Worm (Caenorhabditis elegans) whole organism, early embryonic: ENCODE results near the gene srv-16.

Experiments used
- B0310.2 ChIP-seq: sonication (generic microtip); optimal IDR thresholded peaks from 2 replicates; lab custom pipeline; 2016; ENCODE audit warnings: mild to moderate bottlenecking, missing genetic modification characterization, missing compliant biosample characterization
- F13C5.2 ChIP-seq: sonication (generic microtip); optimal IDR thresholded peaks from 2 replicates; lab custom pipeline; 2017; ENCODE audit warnings: mild to moderate bottlenecking, missing genetic modification characterization, inconsistent platforms, missing compliant biosample characterization
- aly-1 ChIP-seq: sonication (generic microtip); optimal IDR thresholded peaks from 2 replicates; lab custom pipeline; 2016; ENCODE audit warnings: missing genetic modification characterization, missing compliant biosample characterization
- ama-1 ChIP-seq: fragments of 150-350 bp; optimal IDR thresholded peaks from 2 replicates; lab custom pipeline; 2014
- ceh-13 ChIP-seq: fragments of 200-800 bp; sonication (Bioruptor generic); optimal IDR thresholded peaks from 2 replicates; lab custom pipeline; 2018; ENCODE audit warnings: mild to moderate bottlenecking, missing genetic modification characterization, missing compliant biosample characterization
- ceh-36 ChIP-seq: sonication (generic microtip); optimal IDR thresholded peaks from 2 replicates; lab custom pipeline; 2016; ENCODE audit warnings: missing genetic modification characterization, inconsistent platforms, missing compliant biosample characterization
- ets-7 ChIP-seq: sonication (generic microtip); optimal IDR thresholded peaks from 2 replicates; lab custom pipeline; 2016; ENCODE audit warnings: missing genotype, missing genetic modification characterization, missing compliant biosample characterization
- flt-1 ChIP-seq: fragments of 200-800 bp; sonication (Bioruptor generic); IDR thresholded peaks from 2 replicates; pipeline ENCODE4 v1.3.6; 2022; ENCODE audit warnings: missing genetic modification characterization, missing compliant biosample characterization
- hmbx-1 ChIP-seq: sonication (generic microtip); optimal IDR thresholded peaks from 2 replicates; lab custom pipeline; 2016; ENCODE audit warnings: mild to moderate bottlenecking, missing genetic modification characterization, missing compliant biosample characterization
- hmg-4 ChIP-seq: fragments of 200-800 bp; sonication (Bioruptor generic); optimal IDR thresholded peaks from 2 replicates; lab custom pipeline; 2018; ENCODE audit warnings: mild to moderate bottlenecking, missing genetic modification characterization, missing compliant biosample characterization
- hnd-1 ChIP-seq: sonication (generic microtip); optimal IDR thresholded peaks from 2 replicates; lab custom pipeline; 2016; ENCODE audit warnings: missing genetic modification characterization, missing compliant biosample characterization
- pes-1 ChIP-seq: fragments of 200-800 bp; sonication (Bioruptor generic); IDR thresholded peaks from 2 replicates; pipeline ENCODE4 v1.3.6; 2022; ENCODE audit warnings: missing genetic modification reagents, missing genetic modification characterization, missing compliant biosample characterization
- scrt-1 ChIP-seq: fragments of 200-800 bp; sonication (Bioruptor generic); IDR thresholded peaks from 2 replicates; pipeline ENCODE4 v1.3.6; 2022; ENCODE audit warnings: missing genetic modification characterization, missing compliant biosample characterization
- sea-1 ChIP-seq: fragments of 200-800 bp; sonication (Bioruptor generic); conservative IDR thresholded peaks from 2 replicates; pipeline ENCODE4 v1.3.6; 2022; ENCODE audit warnings: missing genetic modification characterization, missing compliant biosample characterization
- tbx-11 ChIP-seq: fragments of 200-800 bp; sonication (Bioruptor generic); IDR thresholded peaks from 2 replicates; pipeline ENCODE4 v1.3.6; 2022; ENCODE audit warnings: missing genetic modification characterization, missing compliant biosample characterization
- tbx-37 ChIP-seq: fragments of 200-800 bp; sonication (Bioruptor generic); conservative IDR thresholded peaks from 2 replicates; pipeline ENCODE4 v1.3.6; 2022; ENCODE audit warnings: missing genetic modification reagents, missing genetic modification characterization, missing compliant biosample characterization
- tra-4 ChIP-seq: sonication (generic microtip); optimal IDR thresholded peaks from 2 replicates; lab custom pipeline; 2017; ENCODE audit warnings: missing genetic modification characterization, missing compliant biosample characterization

The srv-16 gene

DNA sequence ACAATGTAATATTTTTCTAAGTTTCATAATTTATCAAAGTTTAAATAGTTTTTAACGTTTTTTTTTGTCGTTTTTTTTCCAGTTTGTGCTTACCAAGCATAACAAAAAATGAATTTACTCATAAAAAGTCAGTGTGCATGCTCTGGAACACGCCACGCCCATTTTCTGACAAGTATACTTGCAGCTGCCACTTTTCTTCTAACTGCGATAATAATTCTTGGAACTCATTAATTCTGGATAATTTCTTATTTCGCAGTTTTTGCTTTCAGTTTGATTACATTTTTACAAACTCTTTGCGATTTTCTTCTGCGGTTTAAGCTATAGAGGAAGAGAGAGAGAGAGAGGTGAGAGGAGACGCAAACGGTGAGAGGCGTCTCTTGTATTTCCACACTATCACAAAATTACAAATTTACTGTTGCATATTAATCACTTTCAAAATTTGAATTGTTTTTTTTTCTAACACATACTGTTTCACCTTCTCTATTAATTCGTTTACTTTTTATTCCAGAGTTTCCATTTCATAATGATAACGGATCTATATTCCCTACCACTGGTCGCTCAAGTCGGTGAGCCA is 27.6 kb downstream of the srv-16 start, which contains the start of gene srv-15:
Gene srv-15, plus strand, starts transcription at position 524 of the 574 bp plus-strand sequence.
- no peak for TF ChIP-seq flt-1 (GFP tag; lab: Robert Waterston, UW)
- no peak for TF ChIP-seq B0310.2 (tag; lab: Kevin White, UChicago)
- no peak for TF ChIP-seq tra-4 (tag; lab: Kevin White, UChicago)
- no peak for TF ChIP-seq scrt-1
- TF ChIP-seq hmbx-1: no peak
- no peak for TF ChIP-seq hnd-1 (tag; lab: Kevin White, UChicago)
- no peak for TF ChIP-seq sea-1 (GFP tag; lab: Robert Waterston, UW)
- no peak for TF ChIP-seq ceh-13 (GFP tag; lab: Kevin White, UChicago)
- no peak for TF ChIP-seq F13C5.2 (tag; lab: Kevin White, UChicago)
- no peak for TF ChIP-seq ceh-36 (tag; lab: Kevin White, UChicago)
- TF ChIP-seq hmg-4 (GFP tag; lab: Kevin White, UChicago): no peak
- TF ChIP-seq ets-7 (tag; lab: Kevin White, UChicago): no peak
- no peak for TF ChIP-seq aly-1
- no peak for TF ChIP-seq tbx-11 (GFP tag; lab: Robert Waterston, UW)

DNA sequence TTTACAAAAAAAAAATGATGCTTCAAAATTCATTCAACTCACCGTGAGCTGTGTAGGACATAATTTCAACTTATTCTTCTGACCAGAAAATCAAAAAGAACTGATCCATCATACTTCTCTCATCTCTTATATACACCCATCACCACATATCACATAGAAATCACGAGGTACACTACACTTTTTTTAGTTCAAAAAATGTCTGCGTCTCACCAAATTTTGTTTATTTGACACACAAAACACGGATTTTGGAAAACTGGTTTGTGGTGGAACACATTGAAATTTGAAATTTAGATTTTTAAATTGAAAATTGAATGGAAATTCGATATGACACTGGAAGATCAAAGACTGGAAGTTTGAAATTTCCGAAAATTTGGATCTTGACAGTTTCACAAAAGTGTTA is 32.6 kb downstream of the srv-16 start, which contains the start of gene Y105C5B.5:
Gene Y105C5B.5, minus strand, starts transcription at position 103 of the 400 bp plus-strand sequence.
- TF ChIP-seq ama-1 (no peak), ets-7 (tag; lab: Kevin White, UChicago) (no peak)

DNA sequence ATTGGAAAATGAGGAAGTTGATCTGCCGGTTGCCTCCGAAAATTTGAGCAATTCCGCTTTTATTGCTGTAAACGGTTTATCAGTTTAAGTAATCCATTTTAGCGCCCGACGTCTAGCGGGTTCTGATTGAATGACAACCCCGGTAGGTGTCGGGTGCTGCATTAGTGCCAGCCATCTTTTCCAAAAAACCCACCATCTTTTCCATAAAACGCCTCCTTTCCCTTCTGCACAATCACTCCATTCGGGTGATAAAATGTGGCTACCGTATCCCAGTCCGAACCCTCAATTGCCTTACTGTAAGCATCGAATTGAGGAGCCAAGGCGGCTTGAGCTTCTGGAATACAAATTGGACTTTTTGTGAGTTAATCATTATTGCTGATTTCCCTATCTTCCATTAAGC is 33.6 kb downstream of the srv-16 start:
- TF ChIP-seq ets-7 (tag; lab: Kevin White, UChicago) (no peak), scrt-1 (no peak), ama-1 (no peak), ceh-36 (tag; lab: Kevin White, UChicago) (no peak), tbx-37 (GFP tag; lab: Robert Waterston, UW) (no peak)

DNA sequence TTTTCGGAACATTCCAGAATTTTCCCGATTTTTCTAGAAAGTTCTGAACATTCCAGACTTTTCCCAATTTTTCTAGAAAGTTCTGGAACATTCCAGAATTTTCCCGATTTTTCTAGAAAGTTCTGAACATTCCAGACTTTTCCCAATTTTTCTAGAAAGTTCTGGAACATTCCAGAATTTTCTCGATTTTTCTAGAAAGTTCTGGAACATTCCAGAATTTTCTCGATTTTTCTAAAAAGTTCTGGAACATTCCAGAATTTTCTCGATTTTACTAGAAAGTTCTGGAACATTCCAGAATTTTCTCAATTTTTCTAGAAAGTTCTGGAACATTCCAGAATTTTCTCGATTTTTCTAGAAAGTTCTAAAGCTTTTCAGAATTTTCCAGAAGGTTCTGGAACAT is 37.9 kb downstream of the srv-16 start:
- TF ChIP-seq tbx-37 (GFP tag; lab: Robert Waterston, UW): peak; percentile 76
- peak; percentile 93 for TF ChIP-seq flt-1 (GFP tag; lab: Robert Waterston, UW)
- TF ChIP-seq pes-1 (GFP tag; lab: Robert Waterston, UW): peak; percentile 93

DNA sequence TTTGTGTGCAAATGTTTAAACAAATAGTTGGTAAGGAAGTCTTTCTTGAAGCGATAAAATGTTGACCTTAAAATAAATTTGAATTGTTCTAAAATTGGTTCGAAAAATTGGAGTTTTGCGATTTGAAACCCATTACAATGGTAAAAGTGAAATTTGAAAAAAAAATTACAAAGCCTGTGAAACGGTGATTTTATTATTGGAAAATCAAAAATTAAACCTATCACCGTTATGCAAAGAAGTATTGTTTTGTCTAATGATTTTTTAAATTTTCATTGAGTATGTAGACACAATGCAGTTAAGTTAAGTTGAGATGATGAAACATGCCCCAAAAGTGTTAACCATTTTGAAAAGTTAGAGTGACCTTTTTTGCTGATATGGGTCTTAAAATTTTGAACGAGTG is 38.9 kb downstream of the srv-16 start:
- TF ChIP-seq ets-7 (tag; lab: Kevin White, UChicago): no peak
- no peak for TF ChIP-seq tbx-37 (GFP tag; lab: Robert Waterston, UW)
- no peak for TF ChIP-seq sea-1 (GFP tag; lab: Robert Waterston, UW)
- TF ChIP-seq ama-1: no peak
- no peak for TF ChIP-seq B0310.2 (tag; lab: Kevin White, UChicago)

DNA sequence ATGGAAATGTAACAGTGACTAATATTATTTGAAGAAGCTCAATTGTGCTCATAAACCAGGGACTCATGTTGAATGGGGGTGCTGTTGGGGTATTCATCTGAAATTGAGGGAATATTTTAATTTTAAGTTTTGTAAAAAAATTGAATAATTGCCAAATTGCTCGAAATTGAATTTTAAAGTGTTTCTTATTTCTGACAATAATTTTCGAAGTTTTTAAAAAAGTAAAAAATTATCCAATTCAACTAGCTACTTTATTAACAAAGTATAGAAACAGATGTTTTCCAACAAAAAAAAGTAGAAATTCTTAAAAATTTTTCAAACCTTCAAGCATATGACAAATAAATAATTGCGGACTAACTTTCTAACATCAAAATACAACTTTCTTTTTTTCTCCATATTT is 39.6 kb downstream of the srv-16 start, which contains the start of gene srv-14:
Gene srv-14, minus strand, starts transcription at position 101 of the 400 bp plus-strand sequence.
- TF ChIP-seq aly-1 (no peak), hmg-4 (GFP tag; lab: Kevin White, UChicago) (no peak), ceh-13 (GFP tag; lab: Kevin White, UChicago) (no peak), tbx-11 (GFP tag; lab: Robert Waterston, UW) (no peak), hnd-1 (tag; lab: Kevin White, UChicago) (no peak), tra-4 (tag; lab: Kevin White, UChicago) (no peak), flt-1 (GFP tag; lab: Robert Waterston, UW) (no peak), pes-1 (GFP tag; lab: Robert Waterston, UW) (no peak), B0310.2 (tag; lab: Kevin White, UChicago) (no peak), hmbx-1 (no peak), ets-7 (tag; lab: Kevin White, UChicago) (no peak), ama-1 (no peak), sea-1 (GFP tag; lab: Robert Waterston, UW) (no peak)

DNA sequence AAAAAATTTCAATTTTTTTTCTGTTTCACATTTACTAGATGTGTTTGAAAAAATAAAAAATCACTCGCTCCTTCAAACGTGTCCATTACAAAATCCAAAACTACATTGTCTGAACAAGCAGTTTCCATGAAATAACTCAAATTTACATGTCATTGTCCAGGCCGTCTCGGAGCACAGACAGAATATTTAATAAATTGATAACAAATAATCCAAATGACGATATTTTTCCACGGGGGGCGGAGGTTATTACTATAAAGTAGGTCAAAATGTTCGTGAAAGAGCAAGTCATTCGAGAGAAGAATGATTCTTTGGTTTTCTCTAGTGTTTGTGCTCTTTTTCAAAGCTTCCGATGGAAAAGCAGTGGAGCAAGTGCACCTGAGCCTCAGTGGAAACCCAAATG is 49.8 kb downstream of the srv-16 start, which contains the start of gene Y105C5B.3:
Gene Y105C5B.3, plus strand, starts transcription at position 301 of the 400 bp plus-strand sequence.
- TF ChIP-seq aly-1 (no peak), tbx-37 (GFP tag; lab: Robert Waterston, UW) (no peak), F13C5.2 (tag; lab: Kevin White, UChicago) (no peak), tbx-11 (GFP tag; lab: Robert Waterston, UW) (no peak), hnd-1 (tag; lab: Kevin White, UChicago) (no peak), ceh-36 (tag; lab: Kevin White, UChicago) (no peak), pes-1 (GFP tag; lab: Robert Waterston, UW) (no peak), ama-1 (no peak), sea-1 (GFP tag; lab: Robert Waterston, UW) (no peak), B0310.2 (tag; lab: Kevin White, UChicago) (no peak), ceh-13 (GFP tag; lab: Kevin White, UChicago) (no peak), ets-7 (tag; lab: Kevin White, UChicago) (no peak), flt-1 (GFP tag; lab: Robert Waterston, UW) (no peak), scrt-1 (no peak), hmg-4 (GFP tag; lab: Kevin White, UChicago) (no peak), tra-4 (tag; lab: Kevin White, UChicago) (no peak)
